Worm (Caenorhabditis elegans): ENCODE data around the gene F07H5.10.

The F07H5.10 gene

DNA sequence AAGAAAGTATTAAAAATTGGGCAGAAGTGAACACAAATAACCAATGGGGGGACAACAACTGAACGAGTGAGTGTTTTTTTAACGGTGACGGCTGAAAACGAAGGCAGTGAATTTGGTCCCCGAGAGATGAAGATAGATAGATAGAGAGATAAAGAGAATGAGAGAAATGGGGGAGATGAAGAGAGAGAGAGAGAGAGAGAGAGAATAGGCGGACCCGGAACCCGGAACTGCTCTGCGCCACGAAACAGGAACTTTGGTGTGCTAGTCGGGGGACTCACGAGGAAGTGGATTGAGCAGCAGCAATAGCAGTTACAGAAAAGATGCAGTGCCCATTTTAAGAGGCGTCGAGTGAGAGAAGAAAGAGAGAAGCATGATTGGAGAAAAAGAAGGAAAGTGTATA is 12.0 kb downstream of the F07H5.10 start (continued):
- no peak for TF ChIP-seq snpc-4 (tag; optimal IDR thresholded peaks at IDR 0.05)
- no peak for TF ChIP-seq lin-38 (GFP tag; IDR thresholded peaks at IDR 0.05)
- peak; percentile 96 for TF ChIP-seq fkh-10 (GFP tag; optimal IDR thresholded peaks at IDR 0.05)
- TF ChIP-seq hif-1 (tag; optimal IDR thresholded peaks at IDR 0.05), result peak in 1 of 2 experiments; percentile 76
- peak; percentile 77 for TF ChIP-seq mep-1 (tag; optimal IDR thresholded peaks at IDR 0.05)
- peak in 1 of 2 experiments; percentile 88 for TF ChIP-seq unc-62 (GFP tag; optimal IDR thresholded peaks at IDR 0.05 in 1 of 2)
- TF ChIP-seq unc-62 (tag; optimal IDR thresholded peaks at IDR 0.05), result no peak
- TF ChIP-seq ceh-20 (GFP tag; IDR thresholded peaks at IDR 0.05), result peak; percentile 72; the same call in 1 of the 2 replicates
- TF ChIP-seq hlh-11 (tag; optimal IDR thresholded peaks at IDR 0.05), result peak; percentile 57
- peak; percentile 48 for TF ChIP-seq gei-8 (GFP tag; optimal IDR thresholded peaks at IDR 0.05)
- TF ChIP-seq aha-1 (tag), result peak; percentile 41
- peak; percentile 54 for TF ChIP-seq nhr-48 (tag; optimal IDR thresholded peaks at IDR 0.05)
- no peak for TF ChIP-seq jun-1 (tag; optimal IDR thresholded peaks at IDR 0.05)
- TF ChIP-seq F26F4.8 (GFP tag; conservative IDR thresholded peaks at IDR 0.05), result no peak
- no peak for TF ChIP-seq zag-1 (tag; optimal IDR thresholded peaks at IDR 0.05)
- no peak for TF ChIP-seq dmd-9 (GFP tag; IDR thresholded peaks at IDR 0.05)
- peak; percentile 25 for TF ChIP-seq ces-1 (GFP tag; optimal IDR thresholded peaks at IDR 0.05)
- peak; percentile 50 to 74 for TF ChIP-seq lsy-2 (tag; optimal IDR thresholded peaks at IDR 0.05)
- peak; percentile 57; the same call in 1 of the 2 replicates for TF ChIP-seq set-16 (GFP tag; IDR thresholded peaks at IDR 0.05)

ce11 chrII:8795227-8795626 is 13.2 kb downstream of the F07H5.10 start:
- no peak for TF ChIP-seq F49E8.2 (tag; optimal IDR thresholded peaks at IDR 0.05; ENCODE audit: borderline replicate concordance)
- no peak for TF ChIP-seq daf-12 (tag; optimal IDR thresholded peaks at IDR 0.05)
- TF ChIP-seq nhr-77 (tag; optimal IDR thresholded peaks at IDR 0.05), result no peak
- TF ChIP-seq Y5F2A.4 (GFP tag; optimal IDR thresholded peaks at IDR 0.05), result no peak
- no peak for TF ChIP-seq nhr-25 (tag; optimal IDR thresholded peaks at IDR 0.05; ENCODE audit: borderline replicate concordance, insufficient read depth)
- no peak for TF ChIP-seq ctbp-1 (GFP tag; IDR thresholded peaks at IDR 0.05)
- TF ChIP-seq zip-11 (GFP tag; IDR thresholded peaks at IDR 0.05), result no peak
- no peak for TF ChIP-seq snpc-4 (tag; optimal IDR thresholded peaks at IDR 0.05)
- no peak for TF ChIP-seq F44E2.7 (GFP tag; IDR thresholded peaks at IDR 0.05)
- no peak for TF ChIP-seq mep-1 (tag; optimal IDR thresholded peaks at IDR 0.05)
- TF ChIP-seq daf-16 (GFP tag; optimal IDR thresholded peaks at IDR 0.05), result no peak
- TF ChIP-seq daf-16 (tag; optimal IDR thresholded peaks at IDR 0.05), result no peak

DNA sequence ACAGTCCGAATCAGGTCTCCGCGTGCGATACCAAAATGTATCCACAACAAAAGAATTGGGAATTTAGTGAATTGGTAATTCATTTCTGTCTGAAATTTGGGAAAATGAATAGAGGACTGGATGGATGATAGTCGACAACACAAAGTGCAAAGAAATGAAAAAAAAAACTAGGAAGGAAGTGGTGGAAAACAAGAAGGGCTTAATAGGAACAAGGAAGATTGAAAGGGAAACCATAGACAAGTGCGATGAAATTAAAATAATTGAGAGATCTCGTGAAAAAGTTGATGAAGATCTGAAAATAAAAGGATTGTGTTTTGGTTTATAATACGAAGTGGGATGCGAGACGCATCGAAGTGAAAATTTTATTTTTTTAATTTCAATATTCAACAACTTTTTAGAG is 14.3 kb downstream of the F07H5.10 start, which contains the start of gene F07H5.7:
F07H5.7 (minus strand) TSS at position 101 of the 400 bp plus-strand sequence.
- TF ChIP-seq ctbp-1 (GFP tag; IDR thresholded peaks at IDR 0.05) (no peak), saeg-2 (GFP tag; IDR thresholded peaks at IDR 0.05) (no peak), F26F4.8 (GFP tag; conservative IDR thresholded peaks at IDR 0.05) (no peak), unc-130 (GFP tag; optimal IDR thresholded peaks at IDR 0.05) (no peak), snpc-1.2 (GFP tag; IDR thresholded peaks at IDR 0.05) (no peak), ces-1 (GFP tag; optimal IDR thresholded peaks at IDR 0.05) (no peak), duxl-1 (tag; optimal IDR thresholded peaks at IDR 0.05; ENCODE audit: poor library complexity) (no peak), madf-5 (GFP tag; IDR thresholded peaks at IDR 0.05) (no peak), madf-9 (GFP tag; conservative IDR thresholded peaks at IDR 0.05) (no peak), sdz-12 (GFP tag; optimal IDR thresholded peaks at IDR 0.05) (no peak), egl-27 (tag; optimal IDR thresholded peaks at IDR 0.05) (no peak)

- no peak for TF ChIP-seq aha-1 (tag)
- no peak for TF ChIP-seq ceh-32 (tag; optimal IDR thresholded peaks at IDR 0.05; ENCODE audit: poor library complexity)
- no peak for TF ChIP-seq R02D3.7 (tag; optimal IDR thresholded peaks at IDR 0.05)
- no peak for TF ChIP-seq lir-3 (tag; optimal IDR thresholded peaks at IDR 0.05)
- no peak for TF ChIP-seq aly-2 (tag; optimal IDR thresholded peaks at IDR 0.05)
- no peak for TF ChIP-seq hlh-30 (tag; optimal IDR thresholded peaks at IDR 0.05; ENCODE audit: insufficient read depth)
- no peak for TF ChIP-seq zag-1 (tag; optimal IDR thresholded peaks at IDR 0.05)
- TF ChIP-seq spr-1 (tag; optimal IDR thresholded peaks at IDR 0.05), result no peak
- no peak for TF ChIP-seq hmg-1.1 (GFP tag; IDR thresholded peaks at IDR 0.05)
- TF ChIP-seq egl-43 (GFP tag; IDR thresholded peaks at IDR 0.05), result no peak
- no peak for TF ChIP-seq ztf-7 (tag; optimal IDR thresholded peaks at IDR 0.05)
- no peak for TF ChIP-seq dmd-8 (GFP tag; IDR thresholded peaks at IDR 0.05)
- TF ChIP-seq zfp-2 (tag; optimal IDR thresholded peaks at IDR 0.05), result no peak
- no peak for TF ChIP-seq nhr-111 (GFP tag; optimal IDR thresholded peaks at IDR 0.05)
These were observed 15.7 kb downstream of the F07H5.10 start, which contains the start of gene idpa-2 for ce11 chrII:8792640-8793039. idpa-2 (minus strand) TSS chrII:8792740.
